Worm (Caenorhabditis elegans) whole organism, midembryonic: ENCODE measurements around the gene math-23.

Experiments used
- klf-2 ChIP-seq: fragments of 200-800 bp; sonication (Bioruptor generic); conservative IDR thresholded peaks from 2 replicates; pipeline ENCODE4 v1.3.6; 2022; ENCODE audit warnings: missing genetic modification reagents, missing genetic modification characterization, missing compliant biosample characterization
- ref-1 ChIP-seq: fragments of 200-800 bp; sonication (Bioruptor generic); conservative IDR thresholded peaks from 2 replicates; pipeline ENCODE4 v1.3.6; 2022; ENCODE audit warnings: missing genetic modification reagents, missing genetic modification characterization, missing compliant biosample characterization
- ztf-23 ChIP-seq: fragments of 200-800 bp; sonication (Bioruptor generic); IDR thresholded peaks from 2 replicates; pipeline ENCODE4 v1.3.6; 2022; ENCODE audit warnings: missing genetic modification reagents, missing genetic modification characterization, missing compliant biosample characterization

DNA sequence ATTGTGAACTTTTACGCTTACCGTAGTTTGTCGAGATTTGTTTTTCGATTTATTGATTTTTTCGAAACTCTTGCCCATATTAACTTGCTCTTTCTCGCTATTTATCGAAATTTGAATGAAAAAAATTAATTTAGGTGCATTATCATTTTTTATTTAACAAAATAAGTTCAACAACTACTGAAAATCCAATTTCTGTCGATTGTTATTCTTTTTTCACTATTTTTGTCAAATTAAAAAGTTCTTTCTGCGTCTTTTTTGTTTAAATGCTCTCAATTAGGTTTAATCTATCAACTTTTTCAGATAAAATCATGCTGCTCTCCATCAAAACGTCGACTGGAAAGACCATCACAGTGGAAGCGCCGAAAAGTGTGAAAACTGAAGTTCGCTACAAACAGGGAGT lies 24.1 kb downstream of the math-23 start, which contains the start of gene F52C6.2:
- TF ChIP-seq ref-1 (GFP tag; lab: Robert Waterston, UW) (no peak), ztf-23 (GFP tag; lab: Robert Waterston, UW) (no peak), klf-2 (GFP tag; lab: Robert Waterston, UW) (no peak)
